Worm (Caenorhabditis elegans) whole organism, L1 larva: Measurements from ENCODE around the gene pho-1.

ENCODE experiments used
- ama-1 ChIP-seq: fragments of 150-350 bp; optimal IDR thresholded peaks from 2 replicates; lab custom pipeline; 2014
- lir-3 ChIP-seq: sonication (generic microtip); optimal IDR thresholded peaks from 2 replicates; lab custom pipeline; 2016; ENCODE audit warnings: mild to moderate bottlenecking, missing genetic modification characterization, moderate library complexity, missing compliant biosample characterization; ENCODE audit not compliant: poor library complexity
- mdl-1 ChIP-seq, 2 experiments: fragments of 150-350 bp; optimal IDR thresholded peaks; 2 replicates each; lab custom pipeline; 2014 to 2017; ENCODE audit warnings: missing biosample characterization in 2 of 2, missing genetic modification characterization in 2 of 2, inconsistent platforms in 1 of 2
- nhr-12 ChIP-seq: sonication (generic microtip); optimal IDR thresholded peaks from 2 replicates; lab custom pipeline; 2017; ENCODE audit warnings: missing biosample characterization, missing genetic modification characterization
- skn-1 ChIP-seq: fragments of 150-350 bp; optimal IDR thresholded peaks from 2 replicates; lab custom pipeline; 2014; ENCODE audit warnings: missing biosample characterization, missing genetic modification characterization
- snpc-4 ChIP-seq: fragments of 150-350 bp; optimal IDR thresholded peaks from 2 replicates; lab custom pipeline; 2014; ENCODE audit warnings: missing biosample characterization, missing genetic modification characterization
- sox-4 ChIP-seq: sonication (generic microtip); optimal IDR thresholded peaks from 2 replicates; lab custom pipeline; 2016; ENCODE audit warnings: missing genetic modification characterization, missing compliant biosample characterization
- sptf-1 ChIP-seq: fragments of 150-350 bp; optimal IDR thresholded peaks from 2 replicates; lab custom pipeline; 2014; ENCODE audit warnings: missing biosample characterization, missing genetic modification characterization
- unc-98 ChIP-seq: fragments of 200-800 bp; sonication (Bioruptor generic); IDR thresholded peaks from 2 replicates; pipeline ENCODE4 v1.3.6; 2022; ENCODE audit warnings: missing genetic modification characterization, missing compliant biosample characterization
- ztf-4 ChIP-seq: fragments of 150-350 bp; optimal IDR thresholded peaks from 2 replicates; lab custom pipeline; 2014; ENCODE audit warnings: missing biosample characterization, missing genetic modification characterization

ce11 chrII:5210830-5211229, 24.8 kb downstream of the pho-1 start, which contains the start of gene C34F11.8:
- TF ChIP-seq snpc-4 (tag; lab: Kevin White, UChicago) (no peak), unc-98 (GFP tag; lab: Robert Waterston, UW) (no peak), ztf-4 (tag; lab: Kevin White, UChicago) (no peak), nhr-12 (tag; lab: Kevin White, UChicago) (no peak), sox-4 (no peak), ama-1 (no peak), mdl-1 (tag; optimal IDR thresholded peaks at IDR 0.05; lab: Kevin White, UChicago) (no peak), skn-1 (tag; lab: Kevin White, UChicago) (no peak), lir-3 (tag; lab: Kevin White, UChicago) (no peak), sptf-1 (tag; lab: Kevin White, UChicago) (no peak)
